Worm (Caenorhabditis elegans): ENCODE data around the gene lips-10.

The lips-10 gene

ce11 chrII:8438791-8439287 is at the start of gene lips-10:
TSS of gene lips-10 (plus strand) at chrII:8439168.
- TF ChIP-seq ama-1 (optimal IDR thresholded peaks at IDR 0.05), result no peak

ce11 chrII:8390751-8391150 is 48.2 kb upstream of the lips-10 start, which contains the start of gene F49E12.10:
TSS of gene F49E12.10 (plus strand) at chrII:8391051.
- TF ChIP-seq tbx-11 (GFP tag; IDR thresholded peaks at IDR 0.05) (no peak), hmg-4 (GFP tag; optimal IDR thresholded peaks at IDR 0.05) (no peak)

- TF ChIP-seq hnd-1 (tag; optimal IDR thresholded peaks at IDR 0.05) (no peak), tbx-37 (GFP tag; conservative IDR thresholded peaks at IDR 0.05) (no peak), sea-1 (GFP tag; conservative IDR thresholded peaks at IDR 0.05) (no peak), tbx-11 (GFP tag; IDR thresholded peaks at IDR 0.05) (no peak), hmg-4 (GFP tag; optimal IDR thresholded peaks at IDR 0.05) (no peak), pes-1 (GFP tag; IDR thresholded peaks at IDR 0.05) (no peak), ceh-36 (tag; optimal IDR thresholded peaks at IDR 0.05) (no peak), hmbx-1 (tag; optimal IDR thresholded peaks at IDR 0.05) (no peak), ets-7 (tag; optimal IDR thresholded peaks at IDR 0.05) (no peak), scrt-1 (GFP tag; IDR thresholded peaks at IDR 0.05) (no peak), F13C5.2 (tag; optimal IDR thresholded peaks at IDR 0.05) (no peak), B0310.2 (tag; optimal IDR thresholded peaks at IDR 0.05) (no peak), aly-1 (tag; optimal IDR thresholded peaks at IDR 0.05) (no peak), ama-1 (optimal IDR thresholded peaks at IDR 0.05) (no peak), flt-1 (GFP tag; IDR thresholded peaks at IDR 0.05) (no peak), ceh-13 (GFP tag; optimal IDR thresholded peaks at IDR 0.05) (no peak), tra-4 (tag; optimal IDR thresholded peaks at IDR 0.05) (no peak)
Observed at ce11 chrII:8392215-8392614, 46.8 kb upstream of the lips-10 start.

ce11 chrII:8394205-8394604 is 44.8 kb upstream of the lips-10 start, which contains the start of gene F49E12.8:
TSS of gene F49E12.8 (minus strand) at chrII:8394305.
- TF ChIP-seq tbx-11 (GFP tag; IDR thresholded peaks at IDR 0.05) (no peak), tra-4 (tag; optimal IDR thresholded peaks at IDR 0.05) (no peak), hmbx-1 (tag; optimal IDR thresholded peaks at IDR 0.05) (no peak), ama-1 (optimal IDR thresholded peaks at IDR 0.05) (no peak), B0310.2 (tag; optimal IDR thresholded peaks at IDR 0.05) (no peak), flt-1 (GFP tag; IDR thresholded peaks at IDR 0.05) (no peak), aly-1 (tag; optimal IDR thresholded peaks at IDR 0.05) (no peak), hnd-1 (tag; optimal IDR thresholded peaks at IDR 0.05) (no peak), ets-7 (tag; optimal IDR thresholded peaks at IDR 0.05) (no peak), ceh-36 (tag; optimal IDR thresholded peaks at IDR 0.05) (no peak), sea-1 (GFP tag; conservative IDR thresholded peaks at IDR 0.05) (no peak), hmg-4 (GFP tag; optimal IDR thresholded peaks at IDR 0.05) (no peak), F13C5.2 (tag; optimal IDR thresholded peaks at IDR 0.05) (no peak), scrt-1 (GFP tag; IDR thresholded peaks at IDR 0.05) (no peak), ceh-13 (GFP tag; optimal IDR thresholded peaks at IDR 0.05) (no peak), pes-1 (GFP tag; IDR thresholded peaks at IDR 0.05) (no peak), tbx-37 (GFP tag; conservative IDR thresholded peaks at IDR 0.05) (no peak)

ce11 chrII:8396041-8396440 is 42.9 kb upstream of the lips-10 start, which contains the start of gene F49E12.7:
TSS of gene F49E12.7 (minus strand) at chrII:8396141.
- TF ChIP-seq ceh-36 (tag; optimal IDR thresholded peaks at IDR 0.05) (no peak), ama-1 (optimal IDR thresholded peaks at IDR 0.05) (no peak), tbx-11 (GFP tag; IDR thresholded peaks at IDR 0.05) (no peak), aly-1 (tag; optimal IDR thresholded peaks at IDR 0.05) (no peak), tbx-37 (GFP tag; conservative IDR thresholded peaks at IDR 0.05) (no peak), hnd-1 (tag; optimal IDR thresholded peaks at IDR 0.05) (no peak)

ce11 chrII:8399064-8399463 is 39.9 kb upstream of the lips-10 start, which contains the start of gene dod-23:
TSS of gene dod-23 (minus strand) at chrII:8399164.
- no peak for TF ChIP-seq F13C5.2 (tag; optimal IDR thresholded peaks at IDR 0.05)
- TF ChIP-seq flt-1 (GFP tag; IDR thresholded peaks at IDR 0.05), result no peak
- TF ChIP-seq ama-1 (optimal IDR thresholded peaks at IDR 0.05), result no peak
- TF ChIP-seq tbx-11 (GFP tag; IDR thresholded peaks at IDR 0.05), result no peak
- no peak for TF ChIP-seq sea-1 (GFP tag; conservative IDR thresholded peaks at IDR 0.05)
- no peak for TF ChIP-seq hmbx-1 (tag; optimal IDR thresholded peaks at IDR 0.05)
- TF ChIP-seq aly-1 (tag; optimal IDR thresholded peaks at IDR 0.05), result no peak
- TF ChIP-seq tra-4 (tag; optimal IDR thresholded peaks at IDR 0.05), result no peak
- no peak for TF ChIP-seq scrt-1 (GFP tag; IDR thresholded peaks at IDR 0.05)
- no peak for TF ChIP-seq pes-1 (GFP tag; IDR thresholded peaks at IDR 0.05)
- no peak for TF ChIP-seq ets-7 (tag; optimal IDR thresholded peaks at IDR 0.05)
- TF ChIP-seq B0310.2 (tag; optimal IDR thresholded peaks at IDR 0.05), result no peak
- no peak for TF ChIP-seq ceh-13 (GFP tag; optimal IDR thresholded peaks at IDR 0.05)
- TF ChIP-seq tbx-37 (GFP tag; conservative IDR thresholded peaks at IDR 0.05), result no peak
- TF ChIP-seq ceh-36 (tag; optimal IDR thresholded peaks at IDR 0.05), result no peak
- no peak for TF ChIP-seq hnd-1 (tag; optimal IDR thresholded peaks at IDR 0.05)
- no peak for TF ChIP-seq hmg-4 (GFP tag; optimal IDR thresholded peaks at IDR 0.05)

ce11 chrII:8399997-8400396 is 39.0 kb upstream of the lips-10 start:
- TF ChIP-seq B0310.2 (tag; optimal IDR thresholded peaks at IDR 0.05) (no peak), ets-7 (tag; optimal IDR thresholded peaks at IDR 0.05) (no peak), F13C5.2 (tag; optimal IDR thresholded peaks at IDR 0.05) (no peak), sea-1 (GFP tag; conservative IDR thresholded peaks at IDR 0.05) (no peak), pes-1 (GFP tag; IDR thresholded peaks at IDR 0.05) (no peak), tbx-11 (GFP tag; IDR thresholded peaks at IDR 0.05) (no peak), ceh-36 (tag; optimal IDR thresholded peaks at IDR 0.05) (no peak), flt-1 (GFP tag; IDR thresholded peaks at IDR 0.05) (no peak), tbx-37 (GFP tag; conservative IDR thresholded peaks at IDR 0.05) (no peak), ama-1 (optimal IDR thresholded peaks at IDR 0.05) (no peak)

ce11 chrII:8404748-8405147 is 34.2 kb upstream of the lips-10 start, which contains the start of gene skpo-1:
TSS of gene skpo-1 (minus strand) at chrII:8404848.
- no peak for TF ChIP-seq ama-1 (optimal IDR thresholded peaks at IDR 0.05)
- no peak for TF ChIP-seq ets-7 (tag; optimal IDR thresholded peaks at IDR 0.05)
- TF ChIP-seq ceh-36 (tag; optimal IDR thresholded peaks at IDR 0.05), result no peak
- no peak for TF ChIP-seq tbx-37 (GFP tag; conservative IDR thresholded peaks at IDR 0.05)
- no peak for TF ChIP-seq hnd-1 (tag; optimal IDR thresholded peaks at IDR 0.05)
- TF ChIP-seq scrt-1 (GFP tag; IDR thresholded peaks at IDR 0.05), result no peak
